Fruit fly (Drosophila melanogaster) whole organism, wandering third instar larva: ENCODE measurements around the gene Dlic.

Experiments used
- Abd-B ChIP-seq: fragments of >200 bp; optimal IDR thresholded peaks from 2 replicates; lab custom pipeline; 2017; ENCODE audit warnings: missing biosample characterization, missing genetic modification characterization
- CG32264 ChIP-seq: fragments of 200-800 bp; sonication (Bioruptor generic); optimal IDR thresholded peaks from 2 replicates; lab custom pipeline; 2016; ENCODE audit warnings: missing biosample characterization, missing genetic modification characterization
- CrebA ChIP-seq: fragments of 200-800 bp; sonication (Bioruptor generic); optimal IDR thresholded peaks from 2 replicates; lab custom pipeline; 2016; ENCODE audit warnings: missing biosample characterization, mild to moderate bottlenecking, missing genetic modification characterization, borderline replicate concordance
- Dfd ChIP-seq: fragments of >200 bp; optimal IDR thresholded peaks from 2 replicates; lab custom pipeline; 2017; ENCODE audit warnings: missing biosample characterization, missing genetic modification characterization
- Dif ChIP-seq: fragments of 200-275, 200-300 bp; sonication (Bioruptor generic); optimal IDR thresholded peaks from 2 replicates; lab custom pipeline; 2018; ENCODE audit warnings: missing biosample characterization, missing genetic modification characterization; ENCODE audit not compliant: partially characterized antibody
- GATAd ChIP-seq: sonication (Bioruptor generic); optimal IDR thresholded peaks from 2 replicates; lab custom pipeline; 2016; ENCODE audit warnings: missing biosample characterization, missing genetic modification characterization
- HLH106 ChIP-seq: fragments of 200-800 bp; optimal IDR thresholded peaks from 3 replicates; lab custom pipeline; 2019; ENCODE audit warnings: missing biosample characterization, mild to moderate bottlenecking, missing genetic modification characterization, moderate library complexity
- Hnf4 ChIP-seq: fragments of 200-800 bp; sonication (Bioruptor generic); optimal IDR thresholded peaks from 2 replicates; lab custom pipeline; 2016; ENCODE audit warnings: missing biosample characterization, mild to moderate bottlenecking, missing genetic modification characterization
- Hr78 ChIP-seq: fragments of >200 bp; optimal IDR thresholded peaks from 2 replicates; lab custom pipeline; 2017; ENCODE audit warnings: missing biosample characterization, missing genetic modification characterization
- Hr83 ChIP-seq: fragments of 200-300 bp; sonication (Bioruptor generic); optimal IDR thresholded peaks from 2 replicates; lab custom pipeline; 2016; ENCODE audit warnings: missing biosample characterization, mild to moderate bottlenecking, missing genetic modification characterization, moderate library complexity; ENCODE audit not compliant: poor library complexity, severe bottlenecking
- Mio ChIP-seq: sonication (Bioruptor generic); optimal IDR thresholded peaks from 2 replicates; lab custom pipeline; 2016; ENCODE audit warnings: missing biosample characterization, missing genetic modification characterization
- Myc ChIP-seq: fragments of >200 bp; optimal IDR thresholded peaks from 2 replicates; lab custom pipeline; 2017
- N ChIP-seq: fragments of >200 bp; optimal IDR thresholded peaks from 2 replicates; lab custom pipeline; 2018; ENCODE audit warnings: missing biosample characterization, missing external identifiers, missing genetic modification characterization
- OdsH ChIP-seq: fragments of 200-800 bp; sonication (Bioruptor generic); optimal IDR thresholded peaks from 2 replicates; lab custom pipeline; 2016; ENCODE audit warnings: missing biosample characterization, mild to moderate bottlenecking, missing genetic modification characterization
- Rel ChIP-seq, 2 experiments: fragments of 200-800 bp; sonication (Bioruptor generic) in 1 of 2; optimal IDR thresholded peaks; 2 replicates in 1 of 2; 3 replicates in 1 of 2; lab custom pipeline; 2016 to 2019; ENCODE audit warnings: mild to moderate bottlenecking in 2 of 2, missing biosample characterization in 2 of 2, missing genetic modification characterization in 2 of 2, moderate library complexity in 1 of 2
- Vsx2 ChIP-seq: fragments of 200-300, 225-300 bp; sonication (Bioruptor generic); optimal IDR thresholded peaks from 2 replicates; lab custom pipeline; 2018; ENCODE audit warnings: missing biosample characterization, missing genetic modification characterization; ENCODE audit not compliant: partially characterized antibody
- br ChIP-seq: fragments of 200-800 bp; sonication (Bioruptor generic); optimal IDR thresholded peaks from 2 replicates; lab custom pipeline; 2016; ENCODE audit warnings: missing biosample characterization, missing genetic modification characterization
- brk ChIP-seq: fragments of 200-800 bp; sonication (Bioruptor generic); optimal IDR thresholded peaks from 2 replicates; lab custom pipeline; 2016; ENCODE audit warnings: missing biosample characterization, mild to moderate bottlenecking, missing genetic modification characterization
- dl ChIP-seq, 2 experiments: fragments of 175-275, 200-275 bp in 1 of 2; fragments of 200-275 bp in 1 of 2; sonication (Bioruptor generic); optimal IDR thresholded peaks; lab custom pipeline; 2018; ENCODE audit warnings: mild to moderate bottlenecking in 2 of 2, missing biosample characterization in 2 of 2, missing genetic modification characterization in 2 of 2, moderate library complexity in 2 of 2; ENCODE audit not compliant: partially characterized antibody in 2 of 2, insufficient read depth in 1 of 2
- dmrt93B ChIP-seq: fragments of 200-800 bp; sonication (Bioruptor generic); optimal IDR thresholded peaks from 2 replicates; lab custom pipeline; 2018; ENCODE audit warnings: missing biosample characterization, mild to moderate bottlenecking, missing genetic modification characterization
- dsf ChIP-seq: sonication (Bioruptor generic); optimal IDR thresholded peaks from 2 replicates; lab custom pipeline; 2016; ENCODE audit warnings: missing biosample characterization, missing genetic modification characterization, borderline replicate concordance
- foxo ChIP-seq, 2 experiments: fragments of 200-800 bp; sonication (Bioruptor generic); optimal IDR thresholded peaks; 2 replicates in 1 of 2; 3 replicates in 1 of 2; lab custom pipeline; 2016 to 2017; ENCODE audit warnings: missing biosample characterization in 2 of 2, missing genetic modification characterization in 2 of 2
- fru ChIP-seq: fragments of 200-800 bp; sonication (Bioruptor generic); optimal IDR thresholded peaks from 3 replicates; lab custom pipeline; 2016; ENCODE audit warnings: missing biosample characterization, mild to moderate bottlenecking, missing genetic modification characterization
- h ChIP-seq: fragments of 200-800 bp; sonication (Bioruptor generic); optimal IDR thresholded peaks from 3 replicates; lab custom pipeline; 2016; ENCODE audit warnings: missing biosample characterization, mild to moderate bottlenecking, missing genetic modification characterization
- jim ChIP-seq: fragments of 175-275, 200-325 bp; sonication (Bioruptor generic); optimal IDR thresholded peaks from 2 replicates; lab custom pipeline; 2016; ENCODE audit warnings: missing biosample characterization, mild to moderate bottlenecking, missing genetic modification characterization
- lola ChIP-seq: fragments of >200 bp; optimal IDR thresholded peaks from 2 replicates; lab custom pipeline; 2017; ENCODE audit warnings: missing biosample characterization, missing genetic modification characterization
- pan ChIP-seq: fragments of >200 bp; optimal IDR thresholded peaks from 2 replicates; lab custom pipeline; 2017
- psq ChIP-seq: fragments of 200-800 bp; sonication (Bioruptor generic); optimal IDR thresholded peaks from 3 replicates; lab custom pipeline; 2017; ENCODE audit warnings: missing biosample characterization, mild to moderate bottlenecking, missing genetic modification characterization, moderate library complexity
- rgr ChIP-seq: fragments of 200-800 bp; sonication (Bioruptor generic); optimal IDR thresholded peaks from 3 replicates; lab custom pipeline; 2016; ENCODE audit warnings: missing biosample characterization, mild to moderate bottlenecking, missing genetic modification characterization
- sv ChIP-seq: fragments of 200-800 bp; sonication (Bioruptor generic); optimal IDR thresholded peaks from 3 replicates; lab custom pipeline; 2016; ENCODE audit warnings: missing biosample characterization, missing genetic modification characterization
- usp ChIP-seq: fragments of >200 bp; optimal IDR thresholded peaks from 2 replicates; lab custom pipeline; 2017; ENCODE audit warnings: missing biosample characterization, missing genetic modification characterization
- woc ChIP-seq: sonication (Bioruptor generic); optimal IDR thresholded peaks from 2 replicates; lab custom pipeline; 2016; ENCODE audit warnings: missing biosample characterization, mild to moderate bottlenecking, missing genetic modification characterization

Gene Dlic

dm6 chrX:11135840-11136586 lies 18.2 kb upstream of the Dlic start:
- TF ChIP-seq CG32264 (GFP tag; lab: Kevin White, UChicago) (no peak), sv (GFP tag; lab: Kevin White, UChicago) (no peak), brk (GFP tag; lab: Kevin White, UChicago) (no peak), Abd-B (no peak), GATAd (GFP tag; lab: Kevin White, UChicago) (no peak), Myc (no peak), Mio (GFP tag; lab: Kevin White, UChicago) (no peak), HLH106 (tag; lab: Kevin White, UChicago) (no peak), psq (GFP tag; lab: Kevin White, UChicago) (no peak), dmrt93B (GFP tag; lab: Kevin White, UChicago) (no peak)

- TF ChIP-seq Rel (GFP tag; optimal IDR thresholded peaks at IDR 0.05; lab: Kevin White, UChicago) (no peak), Rel (tag; optimal IDR thresholded peaks at IDR 0.05; lab: Kevin White, UChicago) (peak; percentile 22), fru (peak; percentile 36), Hr78 (no peak), Hnf4 (no peak), Myc (peak; percentile 25), Vsx2 (GFP tag; lab: Kevin White, UChicago) (no peak), rgr (GFP tag; lab: Kevin White, UChicago) (peak; percentile 51), brk (GFP tag; lab: Kevin White, UChicago) (no peak), pan (lab: Kevin White, UChicago) (no peak), Dfd (GFP tag; lab: Kevin White, UChicago) (no peak), dsf (GFP tag; lab: Kevin White, UChicago) (no peak), dmrt93B (GFP tag; lab: Kevin White, UChicago) (no peak), OdsH (GFP tag; lab: Kevin White, UChicago) (no peak), foxo (GFP tag; optimal IDR thresholded peaks at IDR 0.05; lab: Kevin White, UChicago) (peak in 1 of 2 experiments; percentile 56), Mio (GFP tag; lab: Kevin White, UChicago) (no peak), woc (GFP tag; lab: Kevin White, UChicago) (no peak), Abd-B (no peak), jim (GFP tag; lab: Kevin White, UChicago) (no peak), dl (GFP tag; optimal IDR thresholded peaks at IDR 0.05; lab: Kevin White, UChicago; ENCODE audit: insufficient read depth in 1 of 2, partially characterized antibody in 2 of 2) (no peak), HLH106 (tag; lab: Kevin White, UChicago) (peak; percentile 38), N (GFP tag; lab: Kevin White, UChicago) (peak; percentile 28), CG32264 (GFP tag; lab: Kevin White, UChicago) (no peak), CrebA (no peak), br (GFP tag; lab: Kevin White, UChicago) (peak; percentile 21), sv (GFP tag; lab: Kevin White, UChicago) (no peak), h (GFP tag; lab: Kevin White, UChicago) (no peak), usp (GFP tag; lab: Kevin White, UChicago) (no peak)
Measured at dm6 chrX:11136587-11137512, 17.4 kb upstream of the Dlic start, which contains the start of gene Klp10A. Gene Klp10A, minus strand, starts transcription at chrX:11137118.

DNA sequence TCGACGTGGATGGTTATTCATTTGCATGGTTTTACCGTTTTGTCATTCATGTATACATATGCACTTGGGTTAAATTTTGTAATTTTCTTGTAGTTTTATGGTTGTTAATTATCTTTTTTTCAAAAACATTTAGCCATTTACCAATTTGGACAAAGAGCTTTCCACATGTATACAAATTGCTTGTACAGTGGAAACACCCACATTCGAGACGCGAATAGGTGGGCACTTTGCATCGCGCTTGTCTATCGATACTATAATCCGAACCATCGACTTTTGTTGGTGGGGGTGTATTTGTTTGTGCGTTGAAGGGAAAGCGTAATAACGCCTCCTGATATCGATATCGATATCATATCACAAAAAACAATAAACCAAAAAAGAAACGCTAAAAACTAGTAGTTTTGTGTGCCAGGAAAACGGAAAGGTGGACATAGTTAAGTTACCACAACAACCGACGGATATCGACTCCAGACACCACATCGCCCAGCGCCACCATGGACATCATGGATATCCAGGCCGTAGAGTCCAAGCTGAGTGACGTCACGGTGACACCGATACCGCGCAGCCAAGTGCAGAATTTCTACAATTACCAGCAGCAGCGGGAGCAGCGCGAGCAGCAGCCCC lies 16.5 kb upstream of the Dlic start, which contains the start of gene CDK2AP1:
CDK2AP1 (plus strand) TSS at position 294 of the 621 bp plus-strand sequence.
- TF ChIP-seq CG32264 (GFP tag; lab: Kevin White, UChicago): no peak
- no peak for TF ChIP-seq Dfd (GFP tag; lab: Kevin White, UChicago)
- TF ChIP-seq woc (GFP tag; lab: Kevin White, UChicago): peak; percentile 53
- TF ChIP-seq Hnf4: no peak
- TF ChIP-seq jim (GFP tag; lab: Kevin White, UChicago): no peak
- no peak for TF ChIP-seq usp (GFP tag; lab: Kevin White, UChicago)
- TF ChIP-seq Dif (GFP tag; lab: Kevin White, UChicago): no peak
- TF ChIP-seq lola (GFP tag; lab: Kevin White, UChicago): no peak
- no peak for TF ChIP-seq Abd-B
- peak; percentile 75 for TF ChIP-seq Hr78
- TF ChIP-seq dsf (GFP tag; lab: Kevin White, UChicago): no peak
- peak; percentile 5 for TF ChIP-seq h (GFP tag; lab: Kevin White, UChicago)
- TF ChIP-seq psq (GFP tag; lab: Kevin White, UChicago): no peak
- TF ChIP-seq HLH106 (tag; lab: Kevin White, UChicago): peak; percentile 25
- TF ChIP-seq Rel (GFP tag; optimal IDR thresholded peaks at IDR 0.05; lab: Kevin White, UChicago): no peak
- TF ChIP-seq Rel (tag; optimal IDR thresholded peaks at IDR 0.05; lab: Kevin White, UChicago): peak; percentile 15
- peak; percentile 82 for TF ChIP-seq N (GFP tag; lab: Kevin White, UChicago)
- TF ChIP-seq Hr83 (GFP tag; lab: Kevin White, UChicago): no peak
- no peak for TF ChIP-seq fru
- no peak for TF ChIP-seq GATAd (GFP tag; lab: Kevin White, UChicago)
